Worm (Caenorhabditis elegans): ENCODE measurements around the gene srx-22.

The srx-22 gene

ce11 chrV:638328-638727 is 41.4 kb upstream of the srx-22 start, which contains the start of gene srj-37:
Gene srj-37 (plus strand): TSS chrV:638628.
- TF ChIP-seq F52B5.7 (tag; optimal IDR thresholded peaks at IDR 0.05) (no peak), dpl-1 (GFP tag; optimal IDR thresholded peaks at IDR 0.05) (no peak), hsf-1 (GFP tag; IDR thresholded peaks at IDR 0.05) (no peak), F57C9.4 (tag; optimal IDR thresholded peaks at IDR 0.05) (no peak), repo-1 (tag; optimal IDR thresholded peaks at IDR 0.05) (no peak), zim-3 (tag; optimal IDR thresholded peaks at IDR 0.05) (no peak), lin-26 (GFP tag; IDR thresholded peaks at IDR 0.05) (no peak), ztf-6 (GFP tag; IDR thresholded peaks at IDR 0.05) (no peak), ceh-79 (tag; optimal IDR thresholded peaks at IDR 0.05) (no peak), mxl-1 (tag; optimal IDR thresholded peaks at IDR 0.05) (no peak)

ce11 chrV:642750-643149 is 37.0 kb upstream of the srx-22 start, which contains the start of gene nhr-190:
Gene nhr-190 (minus strand): TSS chrV:642924.
- TF ChIP-seq ekl-4 (GFP tag; IDR thresholded peaks at IDR 0.05) = no peak
- no peak for TF ChIP-seq ztf-6 (GFP tag; IDR thresholded peaks at IDR 0.05)
- TF ChIP-seq madf-8 (GFP tag; conservative IDR thresholded peaks at IDR 0.05) = no peak
- no peak for TF ChIP-seq zfh-2 (GFP tag; conservative IDR thresholded peaks at IDR 0.05)
- no peak for TF ChIP-seq let-607 (tag; optimal IDR thresholded peaks at IDR 0.05)
- TF ChIP-seq mxl-1 (tag; optimal IDR thresholded peaks at IDR 0.05) = no peak
- TF ChIP-seq lsl-1 (GFP tag; optimal IDR thresholded peaks at IDR 0.05) = no peak
- no peak for TF ChIP-seq madf-3 (GFP tag; IDR thresholded peaks at IDR 0.05)
- TF ChIP-seq hmg-1.2 (GFP tag; IDR thresholded peaks at IDR 0.05) = peak; percentile 66; the same call in 1 of the 2 replicates
- TF ChIP-seq snpc-1.3 (tag; optimal IDR thresholded peaks at IDR 0.05; ENCODE audit: insufficient read depth) = no peak
- peak; percentile 16 for TF ChIP-seq attf-5 (GFP tag; optimal IDR thresholded peaks at IDR 0.05)
- no peak for TF ChIP-seq F33H1.4 (GFP tag; IDR thresholded peaks at IDR 0.05)
- TF ChIP-seq aptf-3 (GFP tag; IDR thresholded peaks at IDR 0.05) = no peak
- TF ChIP-seq nhr-27 (tag; optimal IDR thresholded peaks at IDR 0.05) = no peak

ce11 chrV:646129-646528 is 33.6 kb upstream of the srx-22 start, which contains the start of gene F48G7.12:
Gene F48G7.12 (minus strand): TSS chrV:646229.
- TF ChIP-seq hlh-12 (tag; optimal IDR thresholded peaks at IDR 0.05) (no peak), snpc-3.4 (tag; optimal IDR thresholded peaks at IDR 0.05) (no peak), aptf-2 (GFP tag; conservative IDR thresholded peaks at IDR 0.05) (no peak), lin-40 (tag; optimal IDR thresholded peaks at IDR 0.05) (no peak), F55B11.4 (tag; optimal IDR thresholded peaks at IDR 0.05; ENCODE audit: borderline replicate concordance, insufficient read depth) (no peak), nhr-179 (tag; optimal IDR thresholded peaks at IDR 0.05) (no peak), ztf-25 (GFP tag; IDR thresholded peaks at IDR 0.05) (no peak), ceh-27 (GFP tag; optimal IDR thresholded peaks at IDR 0.05) (no peak), madf-8 (GFP tag; conservative IDR thresholded peaks at IDR 0.05) (no peak), mes-4 (tag; optimal IDR thresholded peaks at IDR 0.05) (no peak)

- TF ChIP-seq rpc-1 (optimal IDR thresholded peaks at IDR 0.05) (no peak), rpc-1 (tag; optimal IDR thresholded peaks at IDR 0.05) (no peak), hmg-1.2 (GFP tag; IDR thresholded peaks at IDR 0.05) (no peak), ztf-22 (GFP tag; optimal IDR thresholded peaks at IDR 0.05) (no peak), akir-1 (GFP tag; optimal IDR thresholded peaks at IDR 0.05) (no peak), dox-1 (GFP tag; IDR thresholded peaks at IDR 0.05) (no peak), F49E8.2 (tag; optimal IDR thresholded peaks at IDR 0.05; ENCODE audit: insufficient read depth) (no peak), madf-8 (GFP tag; conservative IDR thresholded peaks at IDR 0.05) (no peak), mes-4 (tag; optimal IDR thresholded peaks at IDR 0.05) (no peak), ceh-100 (GFP tag; IDR thresholded peaks at IDR 0.05) (no peak), dpff-1 (tag; optimal IDR thresholded peaks at IDR 0.05) (no peak), K11D2.4 (GFP tag; IDR thresholded peaks at IDR 0.05) (no peak), nfya-2 (GFP tag; IDR thresholded peaks at IDR 0.05) (no peak), ztf-18 (tag; optimal IDR thresholded peaks at IDR 0.05) (no peak), ceh-40 (GFP tag; IDR thresholded peaks at IDR 0.05) (no peak), ZK185.1 (tag; optimal IDR thresholded peaks at IDR 0.05; ENCODE audit: poor library complexity, severe bottlenecking) (no peak), F57A8.1 (GFP tag; optimal IDR thresholded peaks at IDR 0.05) (no peak), nfyb-1 (GFP tag; IDR thresholded peaks at IDR 0.05) (no peak)
These were observed 32.9 kb upstream of the srx-22 start, which contains the start of gene ugt-42 for ce11 chrV:646888-647287. Gene ugt-42 (plus strand): TSS chrV:647188.
